Worm (Caenorhabditis elegans): ENCODE measurements around the gene T19H5.4.

- TF ChIP-seq unc-62 (GFP tag; optimal IDR thresholded peaks at IDR 0.05 in 1 of 2) (no peak), unc-62 (tag; optimal IDR thresholded peaks at IDR 0.05) (no peak), nhr-77 (tag; optimal IDR thresholded peaks at IDR 0.05) (no peak), spr-1 (tag; optimal IDR thresholded peaks at IDR 0.05) (no peak), nhr-28 (tag; optimal IDR thresholded peaks at IDR 0.05) (no peak), R02D3.7 (tag; optimal IDR thresholded peaks at IDR 0.05) (no peak), ceh-82 (tag; optimal IDR thresholded peaks at IDR 0.05) (no peak), D1046.2 (GFP tag; IDR thresholded peaks at IDR 0.05) (no peak), egl-27 (tag; optimal IDR thresholded peaks at IDR 0.05) (no peak), fkh-10 (GFP tag; optimal IDR thresholded peaks at IDR 0.05) (no peak), pha-4 (GFP tag; IDR thresholded peaks at IDR 0.05) (no peak), pha-4 (tag; optimal IDR thresholded peaks at IDR 0.05) (no peak)
Observed at ce11 chrII:9447965-9448364, 39.2 kb downstream of the T19H5.4 start, which contains the start of gene chil-18.

All from whole organism, L4 larva.